Worm (Caenorhabditis elegans) whole organism, L1 larva: Measurements from ENCODE around the gene picc-1.

Experiments
- alr-1 ChIP-seq: fragments of 200-800 bp; sonication (Bioruptor generic); optimal IDR thresholded peaks from 2 replicates; lab custom pipeline; 2018; ENCODE audit warnings: borderline replicate concordance, mild to moderate bottlenecking, missing genetic modification characterization, missing compliant biosample characterization
- ama-1 ChIP-seq: fragments of 150-350 bp; optimal IDR thresholded peaks from 2 replicates; lab custom pipeline; 2014
- ceh-63 ChIP-seq: fragments of 200-800 bp; sonication (Bioruptor generic); optimal IDR thresholded peaks from 2 replicates; lab custom pipeline; 2018; ENCODE audit warnings: mild to moderate bottlenecking, missing genetic modification characterization, missing compliant biosample characterization
- hlh-4 ChIP-seq: sonication (generic microtip); optimal IDR thresholded peaks from 2 replicates; lab custom pipeline; 2016; ENCODE audit warnings: mild to moderate bottlenecking, missing genetic modification characterization, missing compliant biosample characterization
- lsy-2 ChIP-seq, 2 experiments: fragments of 150-350 bp; optimal IDR thresholded peaks; 2 replicates each; lab custom pipeline; 2014; ENCODE audit warnings: missing biosample characterization in 2 of 2, missing genetic modification characterization in 2 of 2
- mef-2 ChIP-seq: fragments of 150-350 bp; optimal IDR thresholded peaks from 2 replicates; lab custom pipeline; 2014; ENCODE audit warnings: missing biosample characterization, missing genetic modification characterization
- nhr-77 ChIP-seq: fragments of 150-350 bp; optimal IDR thresholded peaks from 2 replicates; lab custom pipeline; 2014; ENCODE audit warnings: missing biosample characterization, missing genetic modification characterization
- rnt-1 ChIP-seq: sonication (generic microtip); optimal IDR thresholded peaks from 2 replicates; lab custom pipeline; 2016; ENCODE audit warnings: mild to moderate bottlenecking, missing genetic modification characterization, moderate library complexity, missing compliant biosample characterization

DNA sequence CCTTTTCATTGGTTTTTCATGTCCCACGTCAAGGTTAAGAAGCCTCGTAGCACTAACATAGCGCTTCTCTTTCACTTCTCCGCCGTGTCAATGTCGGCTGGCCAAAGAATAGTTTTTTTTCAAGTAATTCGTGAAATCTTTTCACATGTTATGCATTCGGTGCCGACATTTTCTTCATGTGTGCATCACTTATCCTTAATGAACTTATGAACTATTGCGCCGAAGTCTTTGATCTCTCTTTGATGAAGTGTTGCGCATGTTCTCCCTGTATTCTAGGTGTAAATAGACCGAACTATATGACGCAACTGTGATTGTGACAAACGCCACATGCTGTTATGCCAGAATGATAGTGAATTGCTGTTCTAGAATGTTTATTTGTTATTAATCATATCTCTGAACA is 3.3 kb downstream of the picc-1 start:
- TF ChIP-seq ama-1: no peak
- no peak for TF ChIP-seq nhr-77 (tag; lab: Kevin White, UChicago)
- TF ChIP-seq ceh-63 (GFP tag; lab: Kevin White, UChicago): no peak
- TF ChIP-seq mef-2: no peak
- TF ChIP-seq alr-1 (tag; lab: Kevin White, UChicago): no peak
- TF ChIP-seq hlh-4: no peak
- no peak for TF ChIP-seq lsy-2 (tag; optimal IDR thresholded peaks at IDR 0.05; lab: Kevin White, UChicago)
- no peak for TF ChIP-seq rnt-1 (tag; lab: Kevin White, UChicago)
